Worm (Caenorhabditis elegans) whole organism, young adult: ENCODE measurements around the gene alh-8.

Experiments used
- F49E8.2 ChIP-seq: sonication (generic microtip); optimal IDR thresholded peaks from 3 replicates; lab custom pipeline; 2017; ENCODE audit warnings: missing genetic modification characterization, mild to moderate bottlenecking, missing compliant biosample characterization, antibody characterized with exemption, moderate library complexity; ENCODE audit not compliant: insufficient read depth
- ama-1 ChIP-seq, 3 experiments: fragments of 150-350 bp in 1 of 3; sonication (generic microtip) in 2 of 3; optimal IDR thresholded peaks; 2 replicates each; lab custom pipeline; 2014 to 2018; ENCODE audit warnings: missing biosample characterization in 2 of 3, missing genetic modification characterization in 2 of 3, missing genetic modification reagents in 2 of 3
- egl-18 ChIP-seq: fragments of 200-800 bp; sonication (Bioruptor generic); IDR thresholded peaks from 2 replicates; pipeline ENCODE4 v1.3.6; 2022; ENCODE audit warnings: missing genetic modification reagents, missing genetic modification characterization, missing compliant biosample characterization
- ets-4 ChIP-seq: fragments of 200-800 bp; sonication (Bioruptor generic); optimal IDR thresholded peaks from 2 replicates; lab custom pipeline; 2018; ENCODE audit warnings: mild to moderate bottlenecking, missing genetic modification characterization, missing compliant biosample characterization
- nfya-1 ChIP-seq: sonication (generic microtip); optimal IDR thresholded peaks from 2 replicates; lab custom pipeline; 2017; ENCODE audit warnings: antibody characterized with exemption, missing compliant biosample characterization, missing genetic modification characterization, borderline replicate concordance; ENCODE audit not compliant: insufficient read depth
- nhr-120 ChIP-seq: fragments of 200-800 bp; sonication (Bioruptor generic); IDR thresholded peaks from 2 replicates; pipeline ENCODE4 v1.3.6; 2022; ENCODE audit warnings: missing genetic modification characterization, missing compliant biosample characterization
- nhr-90 ChIP-seq: sonication (generic microtip); optimal IDR thresholded peaks from 2 replicates; lab custom pipeline; 2016; ENCODE audit warnings: missing genotype, mild to moderate bottlenecking, missing genetic modification characterization, missing compliant biosample characterization
- repo-1 ChIP-seq: sonication (generic microtip); optimal IDR thresholded peaks from 2 replicates; lab custom pipeline; 2017; ENCODE audit warnings: mild to moderate bottlenecking, missing genetic modification characterization, missing compliant biosample characterization
- snpc-4 ChIP-seq, 5 experiments: fragments of 150-350 bp in 1 of 5; sonication (generic microtip) in 4 of 5; optimal IDR thresholded peaks; 2 replicates each; lab custom pipeline; 2014 to 2018; ENCODE audit warnings: missing genetic modification characterization in 5 of 5, missing biosample characterization in 3 of 5, antibody characterized with exemption in 2 of 5, mild to moderate bottlenecking in 2 of 5, missing compliant biosample characterization in 2 of 5, missing genotype in 2 of 5, moderate library complexity in 2 of 5, missing genetic modification reagents in 1 of 5
- unc-62 ChIP-seq: fragments of 150-350 bp; optimal IDR thresholded peaks from 2 replicates; lab custom pipeline; 2014; ENCODE audit warnings: missing biosample characterization, missing genetic modification reagents, missing genetic modification characterization
- zfh-2 ChIP-seq: fragments of 200-800 bp; sonication (Bioruptor generic); conservative IDR thresholded peaks from 2 replicates; pipeline ENCODE4 v1.3.6; 2022; ENCODE audit warnings: missing genetic modification reagents, missing genetic modification characterization, missing compliant biosample characterization

- no peak for TF ChIP-seq nfya-1
- no peak for TF ChIP-seq repo-1 (tag; lab: Kevin White, UChicago)
- TF ChIP-seq ama-1 (optimal IDR thresholded peaks at IDR 0.05; lab: Kevin White, UChicago) = no peak
- no peak for TF ChIP-seq ama-1 (GFP tag; optimal IDR thresholded peaks at IDR 0.05; lab: Kevin White, UChicago)
- TF ChIP-seq egl-18 (GFP tag; lab: Robert Waterston, UW) = no peak
- no peak for TF ChIP-seq zfh-2 (GFP tag; lab: Robert Waterston, UW)
- TF ChIP-seq unc-62 (GFP tag; lab: Kevin White, UChicago) = no peak
- TF ChIP-seq F49E8.2 = no peak
- TF ChIP-seq nhr-90 (tag; lab: Kevin White, UChicago) = no peak
- TF ChIP-seq ets-4 (GFP tag; lab: Kevin White, UChicago) = no peak
- TF ChIP-seq snpc-4 (GFP tag; optimal IDR thresholded peaks at IDR 0.05; lab: Kevin White, UChicago) = no peak
- TF ChIP-seq snpc-4 (tag; optimal IDR thresholded peaks at IDR 0.05; lab: Kevin White, UChicago) = no peak
- TF ChIP-seq nhr-120 (GFP tag; lab: Robert Waterston, UW) = no peak
Observed at ce11 chrII:11720102-11720501, 8.8 kb upstream of the alh-8 start, which contains the start of gene F13D12.3.
